Worm (Caenorhabditis elegans) whole organism, young adult: ENCODE data around the gene VY10G11R.1.
"Not testable (repeated sequence)": the region's sequence is repeated elsewhere in the genome, so short reads cannot be mapped to it uniquely, and the experiment has no call there.

Experiments
- C17E4.6 ChIP-seq: fragments of 200-800 bp; sonication (Bioruptor generic); IDR thresholded peaks from 2 replicates; pipeline ENCODE4 v1.3.6; 2022; ENCODE audit warnings: missing genetic modification reagents, missing genetic modification characterization, missing compliant biosample characterization
- Y67H2A.10 ChIP-seq: fragments of 200-800 bp; sonication (Bioruptor generic); conservative IDR thresholded peaks from 2 replicates; pipeline ENCODE4 v1.3.6; 2022; ENCODE audit warnings: missing genetic modification reagents, missing genetic modification characterization, missing compliant biosample characterization
- efl-1 ChIP-seq: fragments of 150-350 bp; optimal IDR thresholded peaks from 2 replicates; lab custom pipeline; 2014; ENCODE audit warnings: missing biosample characterization, missing genetic modification reagents, missing genetic modification characterization
- egl-18 ChIP-seq: fragments of 200-800 bp; sonication (Bioruptor generic); IDR thresholded peaks from 2 replicates; pipeline ENCODE4 v1.3.6; 2022; ENCODE audit warnings: missing genetic modification reagents, missing genetic modification characterization, missing compliant biosample characterization
- hmg-1.2 ChIP-seq: fragments of 200-800 bp; sonication (Bioruptor generic); IDR thresholded peaks from 2 replicates; pipeline ENCODE4 v1.3.6; 2022; ENCODE audit warnings: missing genetic modification reagents, missing genetic modification characterization, missing compliant biosample characterization
- madf-8 ChIP-seq: fragments of 200-800 bp; sonication (Bioruptor generic); conservative IDR thresholded peaks from 2 replicates; pipeline ENCODE4 v1.3.6; 2022; ENCODE audit warnings: missing genetic modification reagents, missing genetic modification characterization, missing compliant biosample characterization
- snpc-1.1 ChIP-seq: sonication (generic microtip); optimal IDR thresholded peaks from 2 replicates; lab custom pipeline; 2017; ENCODE audit warnings: missing genetic modification characterization, mild to moderate bottlenecking, missing compliant biosample characterization, antibody characterized with exemption, moderate library complexity, missing genotype, missing genetic modification reagents; ENCODE audit not compliant: insufficient read depth
- unc-130 ChIP-seq: sonication (generic microtip); optimal IDR thresholded peaks from 2 replicates; lab custom pipeline; 2016; ENCODE audit warnings: missing genetic modification reagents, missing genetic modification characterization, missing compliant biosample characterization

DNA sequence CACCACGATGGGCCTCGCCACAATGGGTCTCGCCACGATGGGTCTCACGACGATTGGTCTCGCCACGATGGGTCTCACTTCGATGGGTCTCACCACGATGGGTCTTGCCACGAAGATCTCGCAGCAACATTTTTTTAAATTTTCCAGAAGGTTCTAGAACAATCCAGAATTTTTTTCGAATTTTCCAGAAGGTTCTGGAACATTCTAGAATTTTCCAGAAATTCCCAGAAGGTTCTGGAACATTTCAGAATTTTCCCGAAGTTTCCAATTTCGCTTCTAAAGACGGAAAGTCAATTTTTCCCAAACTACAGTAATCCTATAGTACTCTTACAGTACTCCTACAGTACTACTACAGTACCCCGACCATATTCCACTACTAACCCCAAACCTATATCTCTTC, 11.8 kb downstream of the VY10G11R.1 start:
- TF ChIP-seq madf-8 (GFP tag; lab: Robert Waterston, UW); egl-18 (GFP tag; lab: Robert Waterston, UW); unc-130 (GFP tag; lab: Kevin White, UChicago); Y67H2A.10 (GFP tag; lab: Robert Waterston, UW); hmg-1.2 (GFP tag; lab: Robert Waterston, UW); efl-1 (GFP tag; lab: Kevin White, UChicago); C17E4.6 (GFP tag; lab: Robert Waterston, UW); snpc-1.1 (tag; lab: Kevin White, UChicago): not testable (repeated sequence)
